Worm (Caenorhabditis elegans) whole organism, young adult: ENCODE results near the gene W08A12.2.

Experiments used
- ZK185.1 ChIP-seq: sonication (generic microtip); optimal IDR thresholded peaks from 2 replicates; lab custom pipeline; 2016; ENCODE audit warnings: mild to moderate bottlenecking, missing genetic modification characterization, missing compliant biosample characterization; ENCODE audit not compliant: poor library complexity, severe bottlenecking
- athp-1 ChIP-seq: sonication (generic microtip); optimal IDR thresholded peaks from 2 replicates; lab custom pipeline; 2017; ENCODE audit warnings: mild to moderate bottlenecking, missing genetic modification characterization, missing compliant biosample characterization
- bed-1 ChIP-seq: fragments of 200-800 bp; sonication (Bioruptor generic); IDR thresholded peaks from 2 replicates; pipeline ENCODE4 v1.3.6; 2022; ENCODE audit warnings: missing genetic modification reagents, missing genetic modification characterization, missing compliant biosample characterization
- lsy-27 ChIP-seq: sonication (generic microtip); optimal IDR thresholded peaks from 2 replicates; lab custom pipeline; 2017; ENCODE audit warnings: missing genetic modification characterization, mild to moderate bottlenecking, missing compliant biosample characterization, antibody characterized with exemption, missing genotype, borderline replicate concordance; ENCODE audit not compliant: insufficient read depth
- nfya-1 ChIP-seq: sonication (generic microtip); optimal IDR thresholded peaks from 2 replicates; lab custom pipeline; 2017; ENCODE audit warnings: antibody characterized with exemption, missing compliant biosample characterization, missing genetic modification characterization, borderline replicate concordance; ENCODE audit not compliant: insufficient read depth
- pha-4 ChIP-seq: fragments of 150-350 bp; sonication (generic microtip); optimal IDR thresholded peaks from 2 replicates; lab custom pipeline; 2014; ENCODE audit warnings: missing biosample characterization, missing genetic modification reagents, missing genetic modification characterization
- snpc-4 ChIP-seq, 5 experiments: fragments of 150-350 bp in 1 of 5; sonication (generic microtip) in 4 of 5; optimal IDR thresholded peaks; 2 replicates each; lab custom pipeline; 2014 to 2018; ENCODE audit warnings: missing genetic modification characterization in 5 of 5, missing biosample characterization in 3 of 5, antibody characterized with exemption in 2 of 5, mild to moderate bottlenecking in 2 of 5, missing compliant biosample characterization in 2 of 5, missing genotype in 2 of 5, moderate library complexity in 2 of 5, missing genetic modification reagents in 1 of 5
- unc-130 ChIP-seq: sonication (generic microtip); optimal IDR thresholded peaks from 2 replicates; lab custom pipeline; 2016; ENCODE audit warnings: missing genetic modification reagents, missing genetic modification characterization, missing compliant biosample characterization

ce11 chrV:3682553-3682952, 3.1 kb downstream of the W08A12.2 start, which contains the start of gene W08A12.3:
- TF ChIP-seq unc-130, result no peak
- no peak for TF ChIP-seq athp-1 (tag; lab: Kevin White, UChicago)
- TF ChIP-seq bed-1 (GFP tag; lab: Robert Waterston, UW), result no peak
- TF ChIP-seq pha-4, result no peak
- no peak for TF ChIP-seq snpc-4 (GFP tag; optimal IDR thresholded peaks at IDR 0.05; lab: Kevin White, UChicago)
- no peak for TF ChIP-seq snpc-4 (tag; optimal IDR thresholded peaks at IDR 0.05; lab: Kevin White, UChicago)
- TF ChIP-seq ZK185.1, result no peak
- TF ChIP-seq nfya-1, result no peak
- TF ChIP-seq lsy-27 (tag; lab: Kevin White, UChicago), result no peak
